Worm (Caenorhabditis elegans) whole organism, L4 larva: ENCODE measurements around the gene T13A10.1.
"Not testable (repeated sequence)": the region's sequence is repeated elsewhere in the genome, so short reads cannot be mapped to it uniquely, and the experiment has no call there.

Experiments
- F10B5.3 ChIP-seq: sonication (generic microtip); optimal IDR thresholded peaks from 2 replicates; lab custom pipeline; 2016; ENCODE audit warnings: mild to moderate bottlenecking, missing genetic modification characterization, missing compliant biosample characterization
- F26F4.8 ChIP-seq: fragments of 200-800 bp; sonication (Bioruptor generic); conservative IDR thresholded peaks from 2 replicates; pipeline ENCODE4 v1.3.6; 2022; ENCODE audit warnings: missing genetic modification characterization, missing compliant biosample characterization
- F37D6.2 ChIP-seq: sonication (generic microtip); optimal IDR thresholded peaks from 2 replicates; lab custom pipeline; 2016; ENCODE audit warnings: mild to moderate bottlenecking, missing genetic modification characterization, missing compliant biosample characterization
- F49E8.2 ChIP-seq: sonication (generic microtip); optimal IDR thresholded peaks from 2 replicates; lab custom pipeline; 2016; ENCODE audit warnings: missing compliant biosample characterization, mild to moderate bottlenecking, missing genetic modification characterization, borderline replicate concordance
- ZK337.2 ChIP-seq: fragments of 200-800 bp; sonication (Bioruptor generic); IDR thresholded peaks from 2 replicates; pipeline ENCODE4 v1.3.6; 2022; ENCODE audit warnings: missing genetic modification reagents, missing genetic modification characterization, missing compliant biosample characterization
- aha-1 ChIP-seq: fragments of 150-350 bp; peaks from one replicate; lab custom pipeline; 2014; ENCODE audit warnings: missing biosample characterization, missing genetic modification characterization
- attf-4 ChIP-seq: sonication (generic microtip); optimal IDR thresholded peaks from 3 replicates; lab custom pipeline; 2017; ENCODE audit warnings: missing biosample characterization, missing genetic modification characterization
- ceh-32 ChIP-seq: sonication (generic microtip); optimal IDR thresholded peaks from 2 replicates; lab custom pipeline; 2016; ENCODE audit warnings: mild to moderate bottlenecking, missing genetic modification characterization, missing compliant biosample characterization; ENCODE audit not compliant: poor library complexity
- ceh-82 ChIP-seq: sonication (generic microtip); optimal IDR thresholded peaks from 2 replicates; lab custom pipeline; 2017; ENCODE audit warnings: missing biosample characterization, missing genetic modification characterization
- ces-1 ChIP-seq: fragments of 150-350 bp; sonication (generic microtip); optimal IDR thresholded peaks from 4 replicates; lab custom pipeline; 2014; ENCODE audit warnings: missing biosample characterization, missing genetic modification reagents, missing genetic modification characterization
- cey-2 ChIP-seq: sonication (generic microtip); optimal IDR thresholded peaks from 3 replicates; lab custom pipeline; 2017; ENCODE audit warnings: missing genetic modification characterization, mild to moderate bottlenecking, missing compliant biosample characterization, antibody characterized with exemption, borderline replicate concordance; ENCODE audit not compliant: insufficient read depth
- daf-12 ChIP-seq: fragments of 150-350 bp; optimal IDR thresholded peaks from 2 replicates; lab custom pipeline; 2014; ENCODE audit warnings: missing biosample characterization, missing genetic modification reagents, missing genetic modification characterization
- daf-16 ChIP-seq, 3 experiments: sonication (generic microtip); optimal IDR thresholded peaks; 2 replicates each; lab custom pipeline; 2016 to 2017; ENCODE audit warnings: missing genetic modification characterization in 3 of 3, missing genetic modification reagents in 3 of 3, mild to moderate bottlenecking in 2 of 3, missing compliant biosample characterization in 2 of 3, missing biosample characterization in 1 of 3, moderate library complexity in 1 of 3
- dpl-1 ChIP-seq: fragments of 150-350 bp; optimal IDR thresholded peaks from 2 replicates; lab custom pipeline; 2014; ENCODE audit warnings: missing biosample characterization, missing genetic modification reagents, missing genetic modification characterization
- egl-27 ChIP-seq: sonication (generic microtip); optimal IDR thresholded peaks from 3 replicates; lab custom pipeline; 2017; ENCODE audit warnings: missing biosample characterization, missing genetic modification reagents, missing genetic modification characterization
- gei-8 ChIP-seq: fragments of 200-800 bp; sonication (Bioruptor generic); optimal IDR thresholded peaks from 2 replicates; lab custom pipeline; 2018; ENCODE audit warnings: mild to moderate bottlenecking, missing genetic modification characterization, missing compliant biosample characterization
- hif-1 ChIP-seq, 2 experiments: sonication (generic microtip); optimal IDR thresholded peaks; 2 replicates each; lab custom pipeline; 2016 to 2017; ENCODE audit warnings: missing compliant biosample characterization in 2 of 2, missing genetic modification characterization in 2 of 2, missing genetic modification reagents in 2 of 2, missing genotype in 2 of 2, mild to moderate bottlenecking in 1 of 2
- hlh-30 ChIP-seq: sonication (generic microtip); optimal IDR thresholded peaks from 2 replicates; lab custom pipeline; 2017; ENCODE audit warnings: antibody characterized with exemption, mild to moderate bottlenecking, missing genetic modification characterization, missing compliant biosample characterization; ENCODE audit not compliant: insufficient read depth
- hmg-1.1 ChIP-seq: fragments of 200-800 bp; sonication (Bioruptor generic); IDR thresholded peaks from 2 replicates; pipeline ENCODE4 v1.3.6; 2022; ENCODE audit warnings: missing genetic modification reagents, missing genetic modification characterization, missing compliant biosample characterization
- lin-13 ChIP-seq: fragments of 150-350 bp; optimal IDR thresholded peaks from 2 replicates; lab custom pipeline; 2014; ENCODE audit warnings: missing biosample characterization, missing genetic modification reagents, missing genetic modification characterization
- lin-39 ChIP-seq: fragments of 150-350 bp; optimal IDR thresholded peaks from 2 replicates; lab custom pipeline; 2014; ENCODE audit warnings: missing biosample characterization, missing genetic modification reagents, missing genetic modification characterization
- lsy-2 ChIP-seq, 2 experiments: fragments of 150-350 bp in 1 of 2; sonication (generic microtip) in 1 of 2; optimal IDR thresholded peaks; 2 replicates each; lab custom pipeline; 2014 to 2017; ENCODE audit warnings: missing biosample characterization in 2 of 2, missing genetic modification characterization in 2 of 2
- madf-5 ChIP-seq, 2 experiments: fragments of 200-800 bp; sonication (Bioruptor generic); IDR thresholded peaks; 2 replicates each; pipeline ENCODE4 v1.3.6; 2022; ENCODE audit warnings: missing compliant biosample characterization in 2 of 2, missing genetic modification characterization in 2 of 2
- mdl-1 ChIP-seq, 2 experiments: fragments of 150-350 bp in 1 of 2; sonication (generic microtip) in 1 of 2; optimal IDR thresholded peaks; 2 replicates each; lab custom pipeline; 2014 to 2017; ENCODE audit warnings: missing biosample characterization in 2 of 2, missing genetic modification characterization in 2 of 2
- mep-1 ChIP-seq: fragments of 150-350 bp; sonication (generic microtip); optimal IDR thresholded peaks from 3 replicates; lab custom pipeline; 2014; ENCODE audit warnings: missing biosample characterization, missing genetic modification characterization
- nhr-111 ChIP-seq: fragments of 200-800 bp; sonication (Bioruptor generic); optimal IDR thresholded peaks from 2 replicates; lab custom pipeline; 2018; ENCODE audit warnings: mild to moderate bottlenecking, missing genetic modification characterization, missing compliant biosample characterization
- nhr-25 ChIP-seq: sonication (generic microtip); optimal IDR thresholded peaks from 2 replicates; lab custom pipeline; 2017; ENCODE audit warnings: missing genetic modification characterization, mild to moderate bottlenecking, missing compliant biosample characterization, antibody characterized with exemption, moderate library complexity, borderline replicate concordance; ENCODE audit not compliant: insufficient read depth
- nhr-28 ChIP-seq: fragments of 150-350 bp; optimal IDR thresholded peaks from 2 replicates; lab custom pipeline; 2014; ENCODE audit warnings: missing biosample characterization, missing genetic modification characterization
- nhr-6 ChIP-seq: fragments of 150-350 bp; optimal IDR thresholded peaks from 2 replicates; lab custom pipeline; 2014; ENCODE audit warnings: missing biosample characterization, missing genetic modification characterization
- pha-4 ChIP-seq, 2 experiments: fragments of 150-350 bp in 1 of 2; fragments of 200-800 bp in 1 of 2; sonication (Bioruptor generic) in 1 of 2; IDR thresholded peaks in 1 of 2; optimal IDR thresholded peaks in 1 of 2; 2 replicates each; pipeline versions ENCODE4 v1.3.6 to Lab custom; 2014 to 2022; ENCODE audit warnings: missing genetic modification characterization in 2 of 2, missing genetic modification reagents in 2 of 2, missing biosample characterization in 1 of 2, missing compliant biosample characterization in 1 of 2
- saeg-2 ChIP-seq: fragments of 200-800 bp; sonication (Bioruptor generic); IDR thresholded peaks from 2 replicates; pipeline ENCODE4 v1.3.6; 2022; ENCODE audit warnings: missing genetic modification reagents, missing genetic modification characterization, missing compliant biosample characterization
- skn-1 ChIP-seq: fragments of 150-350 bp; optimal IDR thresholded peaks from 2 replicates; lab custom pipeline; 2014; ENCODE audit warnings: missing biosample characterization, missing genetic modification characterization
- snpc-1.2 ChIP-seq: fragments of 200-800 bp; sonication (Bioruptor generic); IDR thresholded peaks from 2 replicates; pipeline ENCODE4 v1.3.6; 2022; ENCODE audit warnings: missing genetic modification reagents, missing genetic modification characterization, missing compliant biosample characterization
- tag-97 ChIP-seq: fragments of 200-800 bp; sonication (Bioruptor generic); IDR thresholded peaks from 2 replicates; pipeline ENCODE4 v1.3.6; 2022; ENCODE audit warnings: missing genetic modification characterization, missing compliant biosample characterization
- tra-1 ChIP-seq: fragments of 200-800 bp; sonication (Bioruptor generic); IDR thresholded peaks from 2 replicates; pipeline ENCODE4 v1.3.6; 2022; ENCODE audit warnings: missing genetic modification reagents, missing genetic modification characterization, missing compliant biosample characterization
- unc-130 ChIP-seq: sonication (generic microtip); optimal IDR thresholded peaks from 2 replicates; lab custom pipeline; 2016; ENCODE audit warnings: missing genetic modification reagents, missing genetic modification characterization, missing compliant biosample characterization
- unc-62 ChIP-seq, 3 experiments: fragments of 150-350 bp in 1 of 3; sonication (generic microtip); optimal IDR thresholded peaks in 2 of 3; peaks in 1 of 3; 1 replicate in 1 of 3; 2 replicates in 2 of 3; lab custom pipeline; 2014 to 2017; ENCODE audit warnings: missing biosample characterization in 3 of 3, missing genetic modification characterization in 3 of 3, missing genetic modification reagents in 3 of 3, missing genotype in 1 of 3
- zfp-3 ChIP-seq: fragments of 200-800 bp; sonication (Bioruptor generic); conservative IDR thresholded peaks from 2 replicates; pipeline ENCODE4 v1.3.6; 2022; ENCODE audit warnings: missing genetic modification reagents, missing genetic modification characterization, missing compliant biosample characterization

Gene T13A10.1

ce11 chrIV:6253000-6253399, 22.9 kb upstream of the T13A10.1 start, which contains the start of gene T13A10.2:
Gene T13A10.2 (plus strand): TSS chrIV:6253300.
- not testable (repeated sequence) for TF ChIP-seq ZK337.2; lsy-2 (tag; optimal IDR thresholded peaks at IDR 0.05; lab: Kevin White, UChicago); unc-130 (GFP tag; lab: Kevin White, UChicago)

DNA sequence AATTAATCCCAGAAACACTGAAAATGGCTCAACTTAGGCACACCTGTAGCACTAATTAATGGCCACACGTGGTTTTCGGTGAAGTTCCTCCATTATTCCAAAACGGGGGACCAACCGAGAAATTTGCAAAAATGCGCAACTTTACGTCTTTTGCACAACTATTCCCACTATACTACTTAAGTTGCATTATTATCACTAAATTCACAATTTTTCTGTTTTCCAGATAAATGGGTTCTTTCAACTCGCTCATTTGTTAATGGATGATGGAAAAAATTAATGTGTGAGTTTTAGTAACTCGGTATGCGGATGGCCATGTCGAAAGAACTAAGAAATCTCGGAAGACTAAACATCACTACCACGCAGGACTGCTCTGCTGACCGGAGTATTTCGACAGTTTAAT, 21.2 kb upstream of the T13A10.1 start, which contains the start of gene T13A10.64:
Gene T13A10.64, plus strand, starts transcription at position 301 of the 400 bp plus-strand sequence.
- TF ChIP-seq zfp-3: no peak
- no peak for TF ChIP-seq F10B5.3 (tag; lab: Kevin White, UChicago)
- no peak for TF ChIP-seq F37D6.2 (tag; lab: Kevin White, UChicago)
- no peak for TF ChIP-seq lin-39 (tag; lab: Kevin White, UChicago)
- TF ChIP-seq saeg-2: no peak
- TF ChIP-seq hmg-1.1 (GFP tag; lab: Robert Waterston, UW): no peak
- TF ChIP-seq daf-12 (tag; lab: Kevin White, UChicago): no peak
- no peak for TF ChIP-seq snpc-1.2 (GFP tag; lab: Robert Waterston, UW)
- no peak for TF ChIP-seq egl-27 (tag; lab: Kevin White, UChicago)
- TF ChIP-seq, all 104 proteins: peak for 0

DNA sequence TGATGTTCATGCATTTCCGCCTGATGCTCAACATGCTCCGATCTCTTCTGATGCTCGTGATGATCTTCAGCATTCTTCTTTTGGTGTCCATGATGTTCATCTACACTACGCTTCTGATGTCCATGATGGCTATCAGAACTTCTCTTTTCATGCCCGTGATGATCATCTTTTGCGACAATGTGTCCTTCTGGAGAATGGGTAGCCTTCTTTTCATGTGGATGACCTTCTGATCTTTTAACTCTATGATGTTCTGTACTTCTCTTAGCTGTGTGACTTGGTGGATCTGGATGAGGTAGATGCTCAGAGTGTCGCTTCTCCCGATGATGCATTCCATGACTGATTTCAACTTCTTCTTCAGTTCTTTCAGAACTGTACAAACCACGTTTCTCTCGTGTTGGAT, 16.9 kb upstream of the T13A10.1 start:
- TF ChIP-seq madf-5 (GFP tag; IDR thresholded peaks at IDR 0.05; lab: Robert Waterston, UW): no peak
- no peak for TF ChIP-seq zfp-3
- no peak for TF ChIP-seq F26F4.8 (GFP tag; lab: Robert Waterston, UW)
- TF ChIP-seq hif-1 (tag; optimal IDR thresholded peaks at IDR 0.05; lab: Kevin White, UChicago): no peak
- no peak for TF ChIP-seq nhr-28 (tag; lab: Kevin White, UChicago)
- no peak for TF ChIP-seq hlh-30 (tag; lab: Kevin White, UChicago)
- TF ChIP-seq hmg-1.1 (GFP tag; lab: Robert Waterston, UW): no peak
- peak in 1 of 2 experiments; percentile 90 for TF ChIP-seq unc-62 (GFP tag; optimal IDR thresholded peaks at IDR 0.05 in 1 of 2; lab: Kevin White, UChicago)
- TF ChIP-seq unc-62 (tag; optimal IDR thresholded peaks at IDR 0.05; lab: Kevin White, UChicago): no peak
- TF ChIP-seq attf-4: no peak

- no peak for TF ChIP-seq mdl-1 (tag; optimal IDR thresholded peaks at IDR 0.05; lab: Kevin White, UChicago)
- no peak for TF ChIP-seq skn-1 (tag; lab: Kevin White, UChicago)
- TF ChIP-seq snpc-1.2 (GFP tag; lab: Robert Waterston, UW): no peak
- TF ChIP-seq hlh-30 (tag; lab: Kevin White, UChicago): no peak
- no peak for TF ChIP-seq ceh-32
- no peak for TF ChIP-seq aha-1 (tag; lab: Kevin White, UChicago)
- TF ChIP-seq ces-1: no peak
- no peak for TF ChIP-seq mep-1
- TF ChIP-seq nhr-111 (GFP tag; lab: Kevin White, UChicago): no peak
- TF ChIP-seq nhr-25 (tag; lab: Kevin White, UChicago): no peak
Measured at ce11 chrIV:6259732-6260131, 16.1 kb upstream of the T13A10.1 start, which contains the start of gene nlp-16. Gene nlp-16 (minus strand): TSS chrIV:6259832.

DNA sequence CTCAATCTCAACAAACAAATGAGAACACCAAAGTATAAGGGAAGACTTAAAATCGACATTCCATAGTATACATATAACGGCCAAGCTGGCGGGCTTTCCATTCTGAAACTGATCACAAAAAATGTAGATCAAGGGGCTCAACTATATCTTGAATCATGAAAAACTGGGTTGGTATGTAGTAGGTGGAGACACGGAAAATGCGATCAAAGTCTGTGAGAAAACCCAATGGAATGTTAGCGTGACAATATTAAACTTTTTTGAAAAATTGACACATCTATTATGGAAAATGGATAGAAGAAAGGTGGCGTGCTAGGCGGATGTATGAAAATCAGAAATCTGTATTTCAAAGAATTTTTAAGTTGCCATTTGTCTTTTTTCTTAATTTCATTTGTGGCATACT, 12.6 kb upstream of the T13A10.1 start, which contains the start of gene srv-28:
Gene srv-28, minus strand, starts transcription at position 101 of the 400 bp plus-strand sequence.
- TF ChIP-seq unc-62 (GFP tag; optimal IDR thresholded peaks at IDR 0.05 in 1 of 2; lab: Kevin White, UChicago): peak in 1 of 2 experiments; percentile 33
- no peak for TF ChIP-seq unc-62 (tag; optimal IDR thresholded peaks at IDR 0.05; lab: Kevin White, UChicago)
- no peak for TF ChIP-seq tra-1
- TF ChIP-seq aha-1 (tag; lab: Kevin White, UChicago): peak; percentile 7

DNA sequence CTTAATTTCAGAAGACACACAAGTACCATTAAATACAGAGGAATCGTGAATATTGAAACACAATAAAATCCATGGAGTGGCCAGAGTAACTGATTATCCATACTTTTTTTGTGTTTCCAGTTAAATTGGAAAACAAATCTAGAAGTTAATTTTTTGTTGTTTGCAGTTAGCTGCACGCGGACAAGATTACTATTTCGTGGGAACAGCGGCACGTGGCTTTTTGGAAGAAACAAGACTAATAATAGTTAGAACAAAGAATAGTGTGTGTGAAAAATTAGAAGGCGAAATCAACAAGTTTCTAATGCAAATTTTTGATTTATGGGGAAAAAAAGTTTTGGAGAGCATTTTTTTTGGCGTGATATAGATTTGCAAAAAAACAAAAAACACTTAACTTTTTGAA, 9.4 kb upstream of the T13A10.1 start, which contains the start of gene srv-29:
Gene srv-29, minus strand, starts transcription at position 101 of the 400 bp plus-strand sequence.
- no peak for TF ChIP-seq daf-16 (GFP tag; optimal IDR thresholded peaks at IDR 0.05; lab: Kevin White, UChicago)
- no peak for TF ChIP-seq daf-16 (tag; optimal IDR thresholded peaks at IDR 0.05; lab: Kevin White, UChicago)
- no peak for TF ChIP-seq cey-2
- TF ChIP-seq attf-4: no peak
- no peak for TF ChIP-seq lin-13 (GFP tag; lab: Kevin White, UChicago)
- no peak for TF ChIP-seq unc-62 (GFP tag; optimal IDR thresholded peaks at IDR 0.05 in 1 of 2; lab: Kevin White, UChicago)
- no peak for TF ChIP-seq unc-62 (tag; optimal IDR thresholded peaks at IDR 0.05; lab: Kevin White, UChicago)
- no peak for TF ChIP-seq ces-1
- TF ChIP-seq pha-4 (GFP tag; IDR thresholded peaks at IDR 0.05; lab: Robert Waterston, UW): no peak
- no peak for TF ChIP-seq pha-4 (tag; optimal IDR thresholded peaks at IDR 0.05; lab: Kevin White, UChicago)
- TF ChIP-seq ceh-82: no peak
- no peak for TF ChIP-seq nhr-6 (tag; lab: Kevin White, UChicago)
- TF ChIP-seq ZK337.2: no peak
- no peak for TF ChIP-seq dpl-1
- no peak for TF ChIP-seq F49E8.2
- TF ChIP-seq tag-97 (GFP tag; lab: Robert Waterston, UW): no peak
- TF ChIP-seq gei-8: no peak
